Worm (Caenorhabditis elegans): ENCODE data around the gene trr-1.
"Not testable (repeated sequence)": the region's sequence is repeated elsewhere in the genome, so short reads cannot be mapped to it uniquely, and the experiment has no call there.

DNA sequence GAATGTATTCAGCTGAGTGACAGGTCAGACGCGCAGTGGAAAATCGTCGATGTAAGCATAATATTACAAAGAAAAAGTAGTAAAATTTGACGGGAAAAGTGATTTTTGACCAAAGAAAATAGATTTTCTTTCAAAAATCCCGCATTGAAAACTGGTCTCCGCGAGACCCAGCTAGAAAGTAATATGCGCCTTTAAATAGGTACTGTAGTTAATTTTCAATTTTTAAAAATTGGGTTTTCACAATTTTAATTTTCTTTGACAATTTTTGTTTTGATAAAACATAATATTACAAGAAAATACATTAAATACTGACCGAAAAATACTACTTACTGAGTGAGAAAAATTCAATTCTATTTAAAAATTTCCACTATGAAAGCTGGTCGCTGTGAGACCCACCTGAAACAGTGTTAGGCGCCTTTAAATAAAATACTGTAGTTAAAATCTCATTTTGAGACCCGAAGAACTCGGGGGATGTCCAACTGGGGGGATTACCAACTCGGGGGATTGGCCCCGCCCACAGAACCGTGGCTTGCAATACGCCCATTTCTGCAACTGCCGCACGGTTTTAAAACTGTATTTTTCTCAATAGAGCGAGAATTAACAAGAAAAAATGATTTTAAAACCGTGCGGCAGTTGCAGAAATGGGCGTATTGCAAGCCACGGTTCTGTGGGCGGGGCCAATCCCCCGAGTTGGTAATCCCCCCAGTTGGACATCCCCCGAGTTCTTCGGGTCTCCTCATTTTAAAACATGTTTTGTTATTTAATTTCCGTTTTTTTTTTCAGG is 19.6 kb upstream of the trr-1 start, which contains the start of gene tars-1:
- not testable (repeated sequence) for TF ChIP-seq ama-1 (optimal IDR thresholded peaks at IDR 0.05); scrt-1 (GFP tag; IDR thresholded peaks at IDR 0.05); hnd-1 (tag; optimal IDR thresholded peaks at IDR 0.05); ets-7 (tag; optimal IDR thresholded peaks at IDR 0.05); tra-4 (tag; optimal IDR thresholded peaks at IDR 0.05); sea-1 (GFP tag; conservative IDR thresholded peaks at IDR 0.05); aly-1 (tag; optimal IDR thresholded peaks at IDR 0.05); F13C5.2 (tag; optimal IDR thresholded peaks at IDR 0.05); tbx-37 (GFP tag; conservative IDR thresholded peaks at IDR 0.05); hmg-4 (GFP tag; optimal IDR thresholded peaks at IDR 0.05); ceh-13 (GFP tag; optimal IDR thresholded peaks at IDR 0.05); pes-1 (GFP tag; IDR thresholded peaks at IDR 0.05); B0310.2 (tag; optimal IDR thresholded peaks at IDR 0.05); flt-1 (GFP tag; IDR thresholded peaks at IDR 0.05)

Data from whole organism, early embryonic.